Worm (Caenorhabditis elegans): ENCODE data around the gene W07G1.7.

The W07G1.7 gene

ce11 chrII:13954979-13955378 lies 11.2 kb downstream of the W07G1.7 start:
- TF ChIP-seq snpc-4 (tag; optimal IDR thresholded peaks at IDR 0.05) (no peak), lsy-12 (tag; optimal IDR thresholded peaks at IDR 0.05) (no peak), ZK546.5 (tag; optimal IDR thresholded peaks at IDR 0.05) (no peak), elt-3 (tag; optimal IDR thresholded peaks at IDR 0.05) (no peak), nhr-237 (tag; optimal IDR thresholded peaks at IDR 0.05) (no peak), elt-1 (tag; optimal IDR thresholded peaks at IDR 0.05) (peak; percentile 45), aly-2 (tag; optimal IDR thresholded peaks at IDR 0.05) (no peak), ceh-16 (tag; optimal IDR thresholded peaks at IDR 0.05) (no peak), elt-2 (tag; optimal IDR thresholded peaks at IDR 0.05) (peak; percentile 38), ceh-82 (tag; optimal IDR thresholded peaks at IDR 0.05) (no peak), ama-1 (optimal IDR thresholded peaks at IDR 0.05) (no peak), egl-5 (tag; optimal IDR thresholded peaks at IDR 0.05) (no peak), unc-62 (GFP tag; optimal IDR thresholded peaks at IDR 0.05) (no peak), fkh-10 (GFP tag; optimal IDR thresholded peaks at IDR 0.05) (no peak), nhr-25 (tag; optimal IDR thresholded peaks at IDR 0.05) (peak; percentile 2), pha-4 (tag; optimal IDR thresholded peaks at IDR 0.05) (no peak), unc-39 (tag; optimal IDR thresholded peaks at IDR 0.05) (no peak)

DNA sequence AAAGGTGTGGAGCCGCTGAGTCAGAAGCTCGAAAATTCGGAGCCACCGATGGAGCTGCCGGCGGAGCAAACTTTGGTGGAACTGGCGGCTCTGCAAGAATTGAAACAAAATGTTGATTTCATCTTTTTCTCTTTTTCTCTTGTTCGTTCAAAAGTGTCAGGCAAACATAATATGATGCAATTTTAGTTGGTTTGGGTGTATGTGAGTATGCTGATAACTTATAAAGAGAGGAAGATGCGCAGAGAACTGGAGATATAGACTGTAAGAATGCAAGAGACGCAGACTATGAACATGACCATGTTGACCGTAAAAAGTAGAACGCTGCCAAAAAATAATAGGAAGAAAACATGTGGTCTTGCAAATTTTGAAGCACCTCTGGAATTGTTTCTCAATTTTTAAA lies 12.1 kb downstream of the W07G1.7 start:
- TF ChIP-seq ztf-4 (tag; optimal IDR thresholded peaks at IDR 0.05): no peak
- TF ChIP-seq pqm-1 (tag; optimal IDR thresholded peaks at IDR 0.05): peak; percentile 78
- peak; percentile 91 for TF ChIP-seq elt-2 (tag; optimal IDR thresholded peaks at IDR 0.05)
- no peak for TF ChIP-seq nhr-237 (tag; optimal IDR thresholded peaks at IDR 0.05)
- TF ChIP-seq jun-1 (tag; optimal IDR thresholded peaks at IDR 0.05): peak; percentile 12
- TF ChIP-seq ztf-11 (tag; optimal IDR thresholded peaks at IDR 0.05): no peak
- peak; percentile 62 for TF ChIP-seq snpc-4 (tag; optimal IDR thresholded peaks at IDR 0.05)
- TF ChIP-seq fkh-2 (tag; optimal IDR thresholded peaks at IDR 0.05): no peak
- no peak for TF ChIP-seq hmg-11 (tag; optimal IDR thresholded peaks at IDR 0.05)
- TF ChIP-seq egl-5 (tag; optimal IDR thresholded peaks at IDR 0.05): no peak
- TF ChIP-seq pha-4 (tag; optimal IDR thresholded peaks at IDR 0.05): peak; percentile 75
- no peak for TF ChIP-seq aly-2 (tag; optimal IDR thresholded peaks at IDR 0.05)

ce11 chrII:13951986-13952385 lies 14.2 kb downstream of the W07G1.7 start:
- TF ChIP-seq ceh-28 (tag; optimal IDR thresholded peaks at IDR 0.05) (no peak), lin-15B (tag; optimal IDR thresholded peaks at IDR 0.05) (no peak), ZK546.5 (tag; optimal IDR thresholded peaks at IDR 0.05) (no peak)

- no peak for TF ChIP-seq nhr-67 (tag; optimal IDR thresholded peaks at IDR 0.05)
- no peak for TF ChIP-seq ceh-28 (tag; optimal IDR thresholded peaks at IDR 0.05)
- peak; percentile 49 for TF ChIP-seq elt-2 (tag; optimal IDR thresholded peaks at IDR 0.05)
- TF ChIP-seq nhr-28 (tag; optimal IDR thresholded peaks at IDR 0.05): no peak
Measured at ce11 chrII:13949290-13949689, 16.9 kb downstream of the W07G1.7 start, which contains the start of gene sre-44. Gene sre-44 (plus strand): TSS chrII:13949590.

ce11 chrII:13945527-13945926 lies 20.6 kb downstream of the W07G1.7 start:
- no peak for TF ChIP-seq zag-1 (tag; optimal IDR thresholded peaks at IDR 0.05)
- peak; percentile 53 for TF ChIP-seq elt-2 (tag; optimal IDR thresholded peaks at IDR 0.05)

ce11 chrII:13939531-13939930 lies 26.6 kb downstream of the W07G1.7 start, which contains the start of gene W07G1.1:
Gene W07G1.1 (minus strand): TSS chrII:13939631.
- TF ChIP-seq ceh-16 (tag; optimal IDR thresholded peaks at IDR 0.05): no peak
- no peak for TF ChIP-seq pha-4 (tag; optimal IDR thresholded peaks at IDR 0.05)
- no peak for TF ChIP-seq daf-12 (tag; optimal IDR thresholded peaks at IDR 0.05)
- TF ChIP-seq fkh-2 (tag; optimal IDR thresholded peaks at IDR 0.05): no peak
- no peak for TF ChIP-seq R02D3.7 (tag; optimal IDR thresholded peaks at IDR 0.05)
- TF ChIP-seq elt-1 (tag; optimal IDR thresholded peaks at IDR 0.05): no peak
- no peak for TF ChIP-seq lsy-12 (tag; optimal IDR thresholded peaks at IDR 0.05)
- TF ChIP-seq snpc-4 (tag; optimal IDR thresholded peaks at IDR 0.05): no peak
- no peak for TF ChIP-seq lin-15B (tag; optimal IDR thresholded peaks at IDR 0.05)
- TF ChIP-seq elt-3 (tag; optimal IDR thresholded peaks at IDR 0.05): no peak
- TF ChIP-seq mml-1 (tag; optimal IDR thresholded peaks at IDR 0.05): no peak
- TF ChIP-seq nhr-11 (tag; optimal IDR thresholded peaks at IDR 0.05): no peak
- TF ChIP-seq eor-1 (tag; optimal IDR thresholded peaks at IDR 0.05): no peak
- TF ChIP-seq unc-39 (tag; optimal IDR thresholded peaks at IDR 0.05): no peak
- TF ChIP-seq nhr-237 (tag; optimal IDR thresholded peaks at IDR 0.05): no peak
- no peak for TF ChIP-seq ztf-11 (tag; optimal IDR thresholded peaks at IDR 0.05)
- no peak for TF ChIP-seq zag-1 (tag; optimal IDR thresholded peaks at IDR 0.05)
- TF ChIP-seq nhr-77 (tag; optimal IDR thresholded peaks at IDR 0.05): no peak
- no peak for TF ChIP-seq ceh-28 (tag; optimal IDR thresholded peaks at IDR 0.05)
